Fruit fly (Drosophila melanogaster) whole organism, pupa: ENCODE data around the gene Ids.

ENCODE experiments used
- CG10348 ChIP-seq: fragments of 200-800 bp; sonication (Bioruptor generic); IDR thresholded peaks from 2 replicates; pipeline ENCODE4 v1.3.6; 2022; ENCODE audit warnings: missing biosample characterization, missing genetic modification characterization
- CG14655 ChIP-seq: fragments of 200-800 bp; sonication (Bioruptor generic); optimal IDR thresholded peaks from 3 replicates; lab custom pipeline; 2017; ENCODE audit warnings: mild to moderate bottlenecking, missing biosample characterization, missing genetic modification reagents, missing genetic modification characterization
- CG17806 ChIP-seq: fragments of 200-800 bp; sonication (Bioruptor generic); optimal IDR thresholded peaks from 2 replicates; lab custom pipeline; 2018; ENCODE audit warnings: missing biosample characterization, mild to moderate bottlenecking, missing genetic modification characterization, moderate library complexity
- CG32121 ChIP-seq: fragments of 200-800 bp; sonication (Bioruptor generic); IDR thresholded peaks from 2 replicates; pipeline ENCODE4 v1.3.6; 2022; ENCODE audit warnings: missing biosample characterization, missing genetic modification characterization
- CG4496 ChIP-seq: fragments of 200-800 bp; sonication (Bioruptor generic); IDR thresholded peaks from 3 replicates; pipeline ENCODE4 v1.3.6; 2022; ENCODE audit warnings: missing biosample characterization, missing genetic modification characterization
- CG8159 ChIP-seq: fragments of 200-800 bp; sonication (Bioruptor generic); optimal IDR thresholded peaks from 3 replicates; lab custom pipeline; 2018; ENCODE audit warnings: missing biosample characterization, mild to moderate bottlenecking, missing genetic modification characterization, moderate library complexity
- CG8301 ChIP-seq: fragments of 200-800 bp; sonication (Bioruptor generic); optimal IDR thresholded peaks from 2 replicates; lab custom pipeline; 2018; ENCODE audit warnings: missing biosample characterization, mild to moderate bottlenecking, missing genetic modification characterization
- CG9948 ChIP-seq: fragments of 200-800 bp; sonication (Bioruptor generic); optimal IDR thresholded peaks from 2 replicates; lab custom pipeline; 2018; ENCODE audit warnings: missing biosample characterization, mild to moderate bottlenecking, missing genetic modification characterization, moderate library complexity
- D1 ChIP-seq: fragments of 200-800 bp; sonication (Bioruptor generic); optimal IDR thresholded peaks from 2 replicates; lab custom pipeline; 2018; ENCODE audit warnings: missing biosample characterization, mild to moderate bottlenecking, missing genetic modification characterization, moderate library complexity
- EcR ChIP-seq: fragments of 200-800 bp; sonication (Bioruptor generic); optimal IDR thresholded peaks from 3 replicates; lab custom pipeline; 2019; ENCODE audit warnings: missing biosample characterization, missing genetic modification characterization, mild to moderate bottlenecking, moderate library complexity, missing genetic modification reagents
- Pif1B ChIP-seq: fragments of 200-800 bp; sonication (Bioruptor generic); optimal IDR thresholded peaks from 3 replicates; lab custom pipeline; 2016; ENCODE audit warnings: missing biosample characterization, missing genetic modification characterization
- fd96Ca ChIP-seq: fragments of 200-800 bp; sonication (Bioruptor generic); IDR thresholded peaks from 3 replicates; pipeline ENCODE4 v1.3.6; 2022; ENCODE audit warnings: missing biosample characterization, missing genetic modification characterization
- rn ChIP-seq: fragments of 200-800 bp; sonication (Bioruptor generic); IDR thresholded peaks from 2 replicates; pipeline ENCODE4 v1.3.6; 2022; ENCODE audit warnings: missing biosample characterization, missing genetic modification characterization

DNA sequence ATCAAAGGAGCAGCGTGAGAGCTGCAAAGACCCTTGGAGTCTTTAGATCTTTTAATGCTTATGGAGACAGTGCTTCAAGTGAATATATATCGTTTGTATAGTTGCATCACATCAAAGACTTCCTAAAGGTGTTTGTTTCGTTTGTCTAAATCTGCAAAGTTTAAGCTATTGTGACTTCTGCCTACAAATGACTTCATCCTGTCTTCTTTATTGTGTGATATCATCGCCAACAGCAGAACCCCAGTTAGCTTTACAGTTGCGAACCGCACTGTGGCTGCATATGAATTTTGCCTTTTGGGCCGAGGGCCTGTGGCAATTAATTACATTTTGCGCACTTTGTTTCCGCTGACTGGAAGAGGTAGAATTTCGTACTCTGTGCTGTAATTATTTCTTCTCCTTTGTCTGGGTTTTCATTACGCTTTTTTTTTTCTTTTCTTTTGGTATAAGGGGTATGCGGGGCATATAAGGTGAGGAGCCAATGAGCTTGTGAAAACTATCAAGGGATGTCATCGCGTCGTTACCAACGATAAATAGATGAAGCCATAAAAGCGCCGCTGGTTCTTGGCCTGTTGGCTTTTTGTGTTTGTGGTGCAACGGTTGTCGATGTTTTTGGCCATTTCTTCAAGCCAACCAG lies 35.6 kb upstream of the Ids start:
- TF ChIP-seq CG32121 (GFP tag; lab: Robert Waterston, UW): no peak
- TF ChIP-seq CG10348 (GFP tag; lab: Robert Waterston, UW): no peak
- TF ChIP-seq Pif1B (GFP tag; lab: Kevin White, UChicago): peak; percentile 51
- TF ChIP-seq CG8159 (tag; lab: Kevin White, UChicago): peak; percentile 67
- TF ChIP-seq CG8301: peak; percentile 48
- TF ChIP-seq CG14655: peak; percentile 64
- TF ChIP-seq CG4496 (GFP tag; lab: Robert Waterston, UW): no peak
- TF ChIP-seq D1 (tag; lab: Kevin White, UChicago): no peak
- TF ChIP-seq fd96Ca (GFP tag; lab: Robert Waterston, UW): no peak
- TF ChIP-seq EcR (GFP tag; lab: Kevin White, UChicago): peak; percentile 22
- peak; percentile 61 for TF ChIP-seq CG17806 (tag; lab: Kevin White, UChicago)
- no peak for TF ChIP-seq rn (GFP tag; lab: Robert Waterston, UW)
- TF ChIP-seq CG9948 (tag; lab: Kevin White, UChicago): peak; percentile 69
